Fruit fly (Drosophila melanogaster) whole organism, wandering third instar larva: ENCODE data around the gene PolQ.

Source experiments
- Abd-B ChIP-seq: fragments of >200 bp; optimal IDR thresholded peaks from 2 replicates; lab custom pipeline; 2017; ENCODE audit warnings: missing biosample characterization, missing genetic modification characterization
- HLH106 ChIP-seq: fragments of 200-800 bp; optimal IDR thresholded peaks from 3 replicates; lab custom pipeline; 2019; ENCODE audit warnings: missing biosample characterization, mild to moderate bottlenecking, missing genetic modification characterization, moderate library complexity
- dsf ChIP-seq: sonication (Bioruptor generic); optimal IDR thresholded peaks from 2 replicates; lab custom pipeline; 2016; ENCODE audit warnings: missing biosample characterization, missing genetic modification characterization, borderline replicate concordance
- usp ChIP-seq: fragments of >200 bp; optimal IDR thresholded peaks from 2 replicates; lab custom pipeline; 2017; ENCODE audit warnings: missing biosample characterization, missing genetic modification characterization

DNA sequence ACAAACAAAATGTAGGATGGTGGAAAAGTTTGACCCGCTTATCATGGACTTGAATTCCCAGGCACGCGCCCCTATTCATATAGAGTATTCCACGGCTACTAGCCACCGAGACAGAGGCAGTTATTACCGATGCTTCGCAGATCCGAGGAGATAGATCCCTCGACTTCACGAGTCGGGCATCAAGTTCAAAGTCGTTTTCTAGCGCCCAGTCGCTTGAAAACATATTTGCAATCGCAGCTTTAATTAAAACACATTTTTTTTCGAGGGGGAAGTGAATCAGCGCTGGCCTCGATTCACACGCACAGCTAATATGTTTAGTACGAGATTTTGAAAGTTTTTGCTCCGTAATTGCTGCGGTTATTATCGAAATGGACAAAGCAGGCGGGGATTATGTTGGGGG, 3.2 kb upstream of the PolQ start:
- TF ChIP-seq dsf (GFP tag; lab: Kevin White, UChicago): no peak
- TF ChIP-seq Abd-B: no peak
- no peak for TF ChIP-seq HLH106
- no peak for TF ChIP-seq usp
